Worm (Caenorhabditis elegans): ENCODE measurements around the gene W03C9.8.

Gene W03C9.8

DNA sequence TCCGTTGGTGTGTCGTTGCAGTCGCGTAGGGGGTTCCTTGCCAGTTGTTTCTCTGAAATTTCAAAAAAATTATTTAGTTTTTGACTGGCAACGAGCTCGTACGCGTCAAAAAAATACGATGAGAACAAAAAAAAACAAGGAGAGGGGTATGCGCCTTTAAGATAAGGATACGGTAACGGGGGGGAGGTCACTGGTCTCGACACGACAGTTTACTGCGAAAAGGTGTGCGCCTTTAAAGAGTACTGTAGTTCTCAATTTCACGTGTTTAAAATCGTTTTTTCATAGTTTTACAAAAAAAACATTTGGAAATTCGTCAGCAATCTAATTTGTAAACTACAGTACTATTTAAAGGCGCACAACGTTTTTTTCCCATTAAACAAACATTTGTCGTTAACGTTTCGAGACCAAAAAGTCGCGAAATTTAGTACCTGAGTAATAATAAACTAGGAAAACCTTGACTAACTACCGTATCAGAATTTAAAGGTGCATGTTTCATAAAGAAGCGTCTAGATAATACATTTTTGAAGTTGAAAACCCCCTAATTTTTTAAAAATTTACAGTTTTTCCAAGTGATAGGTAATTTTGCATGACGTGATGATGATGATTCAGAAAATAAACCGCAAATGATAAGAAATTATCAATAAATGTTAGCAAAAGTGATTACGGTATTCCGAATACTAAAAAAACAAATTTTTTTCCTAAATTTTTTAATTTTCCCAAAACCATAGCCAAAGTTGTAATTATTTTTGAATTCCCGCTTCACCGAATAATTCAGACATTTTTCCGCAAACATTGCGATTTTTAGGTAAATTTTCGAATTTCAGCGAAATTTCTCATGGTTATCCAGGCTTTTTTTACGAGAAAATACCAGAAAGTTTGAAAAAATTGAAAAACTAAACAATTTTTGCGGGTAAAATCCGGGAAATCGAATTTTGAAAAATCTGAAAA is 25.8 kb downstream of the W03C9.8 start:
- no peak for TF ChIP-seq ceh-40 (GFP tag; IDR thresholded peaks at IDR 0.05)
- TF ChIP-seq tlf-1 (GFP tag; optimal IDR thresholded peaks at IDR 0.05) = no peak
- peak; percentile 60 for TF ChIP-seq F10E7.11 (tag; optimal IDR thresholded peaks at IDR 0.05)
- peak; percentile 65 for TF ChIP-seq xnd-1 (tag; optimal IDR thresholded peaks at IDR 0.05)
- no peak for TF ChIP-seq ets-4 (GFP tag; optimal IDR thresholded peaks at IDR 0.05)
- TF ChIP-seq hsf-1 (GFP tag; IDR thresholded peaks at IDR 0.05) = no peak
- TF ChIP-seq chd-7 (tag; optimal IDR thresholded peaks at IDR 0.05) = peak; percentile 68
- no peak for TF ChIP-seq nhr-80 (tag; optimal IDR thresholded peaks at IDR 0.05)
- no peak for TF ChIP-seq zfh-2 (GFP tag; conservative IDR thresholded peaks at IDR 0.05)
- TF ChIP-seq ztf-22 (GFP tag; optimal IDR thresholded peaks at IDR 0.05) = no peak
- no peak for TF ChIP-seq F22D6.2 (tag; optimal IDR thresholded peaks at IDR 0.05)
- TF ChIP-seq attf-6 (GFP tag; IDR thresholded peaks at IDR 0.05) = no peak
- no peak for TF ChIP-seq bed-2 (GFP tag; IDR thresholded peaks at IDR 0.05)
- 0 out of 2 replicates have a peak, but pooled peaks have one; percentile 19 for TF ChIP-seq aptf-2 (GFP tag; conservative IDR thresholded peaks at IDR 0.05)
- TF ChIP-seq hlh-12 (tag; optimal IDR thresholded peaks at IDR 0.05) = no peak
- no peak for TF ChIP-seq Y95B8A.8 (GFP tag; IDR thresholded peaks at IDR 0.05)
- TF ChIP-seq madf-6 (GFP tag; IDR thresholded peaks at IDR 0.05) = peak; percentile 93
- TF ChIP-seq ztf-26 (tag; optimal IDR thresholded peaks at IDR 0.05) = peak; percentile 44
- TF ChIP-seq unc-62 (GFP tag; optimal IDR thresholded peaks at IDR 0.05) = no peak
- 0 out of 2 replicates have a peak, but pooled peaks have one; percentile 42 for TF ChIP-seq D2030.7 (GFP tag; IDR thresholded peaks at IDR 0.05)
- no peak for TF ChIP-seq ccch-3 (GFP tag; optimal IDR thresholded peaks at IDR 0.05)
- 0 out of 2 replicates have a peak, but pooled peaks have one; percentile 55 for TF ChIP-seq aptf-3 (GFP tag; IDR thresholded peaks at IDR 0.05)
- TF ChIP-seq gei-17 (GFP tag; optimal IDR thresholded peaks at IDR 0.05) = peak; percentile 46
- TF ChIP-seq akir-1 (GFP tag; optimal IDR thresholded peaks at IDR 0.05) = no peak
- TF ChIP-seq rec-8 (tag; optimal IDR thresholded peaks at IDR 0.05) = no peak
- TF ChIP-seq lsy-27 (tag; optimal IDR thresholded peaks at IDR 0.05; ENCODE audit: borderline replicate concordance, insufficient read depth) = no peak
- TF ChIP-seq B0035.1 (tag; optimal IDR thresholded peaks at IDR 0.05) = peak; percentile 33
- TF ChIP-seq K11D2.4 (GFP tag; IDR thresholded peaks at IDR 0.05) = no peak
- TF ChIP-seq lin-54 (GFP tag; optimal IDR thresholded peaks at IDR 0.05) = peak; percentile 50
- peak; percentile 17 for TF ChIP-seq nhr-27 (tag; optimal IDR thresholded peaks at IDR 0.05)
- peak; percentile 43 for TF ChIP-seq ZK185.1 (tag; optimal IDR thresholded peaks at IDR 0.05; ENCODE audit: poor library complexity, severe bottlenecking)
- no peak for TF ChIP-seq mxl-1 (tag; optimal IDR thresholded peaks at IDR 0.05)
- no peak for TF ChIP-seq nhr-90 (tag; optimal IDR thresholded peaks at IDR 0.05)
- no peak for TF ChIP-seq pbrm-1 (GFP tag; IDR thresholded peaks at IDR 0.05)
- no peak for TF ChIP-seq lag-1 (GFP tag; IDR thresholded peaks at IDR 0.05)
- no peak for TF ChIP-seq egrh-3 (GFP tag; IDR thresholded peaks at IDR 0.05)
- TF ChIP-seq hmg-20 (GFP tag; IDR thresholded peaks at IDR 0.05) = no peak
- peak; percentile 12 for TF ChIP-seq F52B5.7 (tag; optimal IDR thresholded peaks at IDR 0.05)
- TF ChIP-seq F55B11.4 (tag; optimal IDR thresholded peaks at IDR 0.05; ENCODE audit: borderline replicate concordance, insufficient read depth) = no peak
- no peak for TF ChIP-seq nfya-1 (tag; optimal IDR thresholded peaks at IDR 0.05; ENCODE audit: borderline replicate concordance, insufficient read depth)
- peak; percentile 74 for TF ChIP-seq madf-8 (GFP tag; conservative IDR thresholded peaks at IDR 0.05)
- no peak for TF ChIP-seq mes-4 (tag; optimal IDR thresholded peaks at IDR 0.05)
- no peak for TF ChIP-seq cebp-1 (GFP tag; IDR thresholded peaks at IDR 0.05)
- TF ChIP-seq cebp-1 (tag; optimal IDR thresholded peaks at IDR 0.05) = peak; percentile 74
- TF ChIP-seq sdz-38 (tag; optimal IDR thresholded peaks at IDR 0.05) = no peak
- TF ChIP-seq sptf-2 (GFP tag; optimal IDR thresholded peaks at IDR 0.05) = no peak
- TF ChIP-seq let-526 (GFP tag; IDR thresholded peaks at IDR 0.05) = no peak
